Worm (Caenorhabditis elegans): ENCODE results near the gene rpl-34.

rpl-34 gene

ce11 chrIV:12268272-12269045 lies at the start of gene rpl-34, which contains the start of gene ppm-1.H:
TSS of gene rpl-34 (plus strand) at chrIV:12268995.
TSS of gene ppm-1.H (minus strand) at chrIV:12268322.
- no peak for TF ChIP-seq unc-62 (GFP tag; optimal IDR thresholded peaks at IDR 0.05)

DNA sequence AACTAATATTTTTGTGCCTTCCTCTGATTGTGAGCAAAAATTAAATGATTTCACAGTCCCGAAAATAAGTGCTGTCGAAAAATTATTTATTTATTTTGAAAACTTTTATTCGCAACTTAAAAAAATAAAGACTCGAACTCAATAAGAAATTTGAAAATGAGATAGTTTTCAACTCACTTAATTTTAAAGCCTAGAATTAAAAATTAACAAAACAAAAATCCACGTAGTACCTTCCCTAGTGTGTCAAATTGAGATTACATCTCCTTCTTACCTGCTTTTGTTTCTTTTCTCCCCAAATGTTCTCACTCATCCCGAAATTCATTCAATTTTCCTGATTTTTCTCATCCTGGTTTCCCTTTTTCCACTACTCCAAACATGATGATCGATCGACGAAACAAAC lies 49.5 kb upstream of the rpl-34 start, which contains the start of gene F35G2.5:
TSS of gene F35G2.5 (plus strand) at position 301 of the 400 bp plus-strand sequence.
- TF ChIP-seq unc-62 (GFP tag; optimal IDR thresholded peaks at IDR 0.05): no peak

DNA sequence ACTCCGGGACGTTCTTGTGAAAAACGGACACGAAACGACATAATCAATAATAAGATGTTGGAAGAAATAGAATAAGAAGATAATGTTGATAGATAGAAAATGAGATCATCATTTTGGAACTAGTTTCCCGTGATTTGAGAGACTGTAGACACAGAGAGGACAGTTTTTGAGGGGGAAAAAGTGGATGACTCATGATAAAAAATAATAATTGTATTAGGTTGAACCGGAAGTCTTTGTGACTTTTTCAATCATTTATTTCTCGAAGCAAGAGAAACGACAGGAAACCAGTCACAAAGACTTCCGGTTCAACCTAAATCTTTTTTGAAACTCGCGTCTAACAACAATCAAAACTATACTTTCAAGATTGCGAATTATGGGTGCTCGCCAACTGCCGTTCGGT lies 41.8 kb upstream of the rpl-34 start, which contains the start of gene mlt-3:
TSS of gene mlt-3 (minus strand) at position 101 of the 400 bp plus-strand sequence.
- TF ChIP-seq unc-62 (GFP tag; optimal IDR thresholded peaks at IDR 0.05): no peak

DNA sequence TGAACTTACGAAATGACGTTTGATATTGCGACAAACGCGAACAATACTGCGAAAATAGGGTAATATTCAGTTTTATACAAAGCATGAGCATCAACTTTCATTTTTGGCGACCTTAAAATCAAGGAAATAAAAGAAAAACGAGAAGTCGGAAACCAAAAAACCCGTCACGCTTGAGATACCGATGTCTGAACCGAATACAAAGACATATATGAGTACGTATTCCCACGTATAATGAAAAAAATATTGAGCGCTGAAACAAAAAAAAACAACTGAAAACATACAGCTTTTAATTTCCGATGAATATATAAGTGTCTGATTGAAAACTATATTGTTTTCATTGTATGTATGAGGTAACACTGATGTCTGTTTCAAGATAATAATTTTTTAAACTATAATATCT lies 39.1 kb upstream of the rpl-34 start, which contains the start of gene sre-18:
TSS of gene sre-18 (minus strand) at position 101 of the 400 bp plus-strand sequence.
- TF ChIP-seq unc-62 (GFP tag; optimal IDR thresholded peaks at IDR 0.05): no peak

ce11 chrIV:12236011-12236410 lies 32.8 kb upstream of the rpl-34 start, which contains the start of gene sre-16:
TSS of gene sre-16 (minus strand) at chrIV:12236111.
- no peak for TF ChIP-seq unc-62 (GFP tag; optimal IDR thresholded peaks at IDR 0.05)

DNA sequence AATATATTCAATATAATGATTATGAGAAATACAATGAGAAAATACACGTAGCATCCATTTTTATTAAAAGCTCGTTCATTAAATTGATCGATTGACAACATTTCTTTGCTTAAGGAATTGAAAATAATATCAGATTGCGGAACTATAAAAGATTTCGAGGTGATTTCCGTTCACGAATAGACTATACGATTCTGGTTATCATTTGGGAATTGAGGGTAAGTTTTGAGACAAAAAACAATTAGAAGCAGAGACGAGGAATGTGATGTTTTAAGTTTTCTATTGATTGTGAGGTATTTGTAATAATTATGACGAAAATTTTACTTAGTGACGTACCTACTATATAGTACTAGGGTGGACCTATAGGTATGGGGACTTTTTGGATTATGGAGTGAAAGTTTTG lies 29.9 kb upstream of the rpl-34 start, which contains the start of gene sre-19:
TSS of gene sre-19 (minus strand) at position 101 of the 400 bp plus-strand sequence.
- no peak for TF ChIP-seq unc-62 (GFP tag; optimal IDR thresholded peaks at IDR 0.05)

DNA sequence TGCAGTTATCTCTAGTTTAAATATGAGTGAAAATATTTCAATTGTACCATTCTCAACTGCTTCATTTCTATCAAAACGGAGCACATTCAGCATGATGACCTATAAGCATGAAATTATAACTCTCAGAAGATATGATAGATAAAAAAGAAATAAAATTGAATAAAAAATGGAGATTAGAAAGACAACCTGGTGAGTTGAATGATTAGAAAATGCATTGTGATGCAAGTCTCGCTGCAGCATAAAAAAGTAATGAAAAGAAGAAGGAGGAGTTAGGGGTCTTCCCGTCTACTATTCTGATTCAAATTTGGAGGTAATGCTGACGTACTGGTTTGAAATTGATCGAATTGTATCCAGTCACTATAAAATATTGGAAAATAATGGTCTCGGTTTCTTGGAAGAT lies 24.1 kb upstream of the rpl-34 start, which contains the start of gene sre-15:
TSS of gene sre-15 (minus strand) at position 101 of the 400 bp plus-strand sequence.
- TF ChIP-seq unc-62 (GFP tag; optimal IDR thresholded peaks at IDR 0.05): no peak

DNA sequence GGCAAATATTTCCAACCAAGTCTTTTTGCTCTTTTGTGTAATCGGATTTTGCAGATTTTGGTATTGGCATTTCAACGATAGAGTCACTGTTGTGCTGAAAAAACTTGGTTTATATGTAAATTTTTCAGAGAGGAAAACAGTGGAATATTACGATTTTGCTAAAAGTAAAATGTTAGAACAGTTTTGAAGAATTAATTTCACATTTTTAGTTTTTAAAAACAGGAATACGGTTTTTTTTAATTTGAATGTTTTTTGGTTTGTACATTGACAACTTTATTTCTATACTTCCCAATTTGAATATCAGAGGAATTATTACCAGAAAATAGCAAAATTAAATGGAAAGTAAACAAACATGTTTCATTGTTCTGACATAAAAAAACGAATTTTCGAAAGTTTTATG lies 16.2 kb upstream of the rpl-34 start, which contains the start of gene dnj-26:
TSS of gene dnj-26 (minus strand) at position 101 of the 400 bp plus-strand sequence.
- no peak for TF ChIP-seq unc-62 (GFP tag; optimal IDR thresholded peaks at IDR 0.05)

DNA sequence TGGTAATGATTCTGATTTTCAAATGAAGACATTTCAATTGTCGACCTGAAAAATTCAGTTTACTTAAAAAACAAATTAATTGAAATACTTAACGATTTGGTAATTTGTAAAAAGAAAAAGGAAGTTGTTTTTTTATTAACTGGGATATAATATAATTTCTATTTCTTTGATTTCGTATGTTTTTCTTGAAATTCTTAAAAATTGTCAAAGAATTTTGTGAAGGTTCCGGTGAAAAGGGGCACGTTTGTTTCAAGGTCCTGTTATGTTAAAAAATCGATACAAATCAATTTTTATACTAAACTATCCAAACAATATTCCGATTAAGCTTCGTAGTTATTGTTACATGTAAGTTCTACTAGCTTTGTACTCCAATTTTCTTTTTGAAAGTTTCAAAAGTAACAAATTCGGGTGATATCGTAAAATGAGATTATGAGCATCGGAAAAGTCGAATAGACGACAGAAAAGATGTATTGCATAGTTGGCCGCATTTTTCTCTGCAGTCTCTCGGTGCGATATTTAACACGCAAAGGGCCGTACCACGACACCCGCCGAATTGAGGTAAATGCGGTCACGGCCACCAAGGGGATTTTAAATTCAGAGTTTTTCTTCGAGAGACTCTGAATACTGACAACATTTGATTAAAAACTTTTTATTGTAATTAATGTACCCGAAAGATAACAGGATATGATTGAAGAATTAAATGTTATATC lies 9.5 kb upstream of the rpl-34 start, which contains the start of gene Y39C12A.9:
TSS of gene Y39C12A.9 (minus strand) at position 51 of the 710 bp plus-strand sequence.
- TF ChIP-seq unc-62 (GFP tag; optimal IDR thresholded peaks at IDR 0.05): no peak

DNA sequence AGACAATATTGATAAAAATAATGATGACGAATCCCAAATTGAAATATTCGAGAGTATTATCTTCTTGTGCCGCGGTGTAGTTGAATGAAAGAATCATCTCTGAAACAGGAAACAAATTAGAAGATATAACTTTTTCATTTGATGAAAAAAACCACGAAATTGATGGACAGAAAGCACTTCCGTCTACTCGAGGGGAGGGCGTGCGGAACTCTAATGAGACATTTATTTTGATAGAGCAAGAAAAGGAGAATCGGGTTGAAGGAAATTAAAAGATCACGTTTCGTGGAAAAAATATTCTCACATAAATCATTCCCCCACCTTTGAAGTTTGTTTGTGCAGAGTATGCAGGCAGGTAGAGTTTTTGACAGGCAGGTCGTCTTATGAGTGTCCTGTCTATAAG lies 7.4 kb upstream of the rpl-34 start, which contains the start of gene sre-14:
TSS of gene sre-14 (minus strand) at position 101 of the 400 bp plus-strand sequence.
- no peak for TF ChIP-seq unc-62 (GFP tag; optimal IDR thresholded peaks at IDR 0.05)

DNA sequence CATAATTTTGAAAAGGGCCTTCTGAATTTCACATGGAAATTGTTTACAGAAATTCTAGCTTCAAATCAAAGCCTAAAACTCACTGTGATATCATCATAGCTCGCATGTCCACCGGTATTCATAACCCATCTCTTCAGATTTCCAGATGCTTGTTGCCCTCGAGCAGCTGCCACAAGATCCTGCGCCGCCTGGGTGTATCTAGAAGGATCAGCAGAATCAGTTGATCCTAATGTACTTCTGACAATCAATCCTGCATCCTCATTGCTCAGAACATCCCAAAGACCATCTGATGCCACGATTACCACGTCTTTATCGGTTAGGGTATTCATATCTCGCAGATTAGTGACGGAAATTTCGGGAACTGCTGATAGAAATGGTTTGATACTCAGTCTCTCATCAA lies 2.9 kb upstream of the rpl-34 start:
- no peak for TF ChIP-seq unc-62 (GFP tag; optimal IDR thresholded peaks at IDR 0.05)

DNA sequence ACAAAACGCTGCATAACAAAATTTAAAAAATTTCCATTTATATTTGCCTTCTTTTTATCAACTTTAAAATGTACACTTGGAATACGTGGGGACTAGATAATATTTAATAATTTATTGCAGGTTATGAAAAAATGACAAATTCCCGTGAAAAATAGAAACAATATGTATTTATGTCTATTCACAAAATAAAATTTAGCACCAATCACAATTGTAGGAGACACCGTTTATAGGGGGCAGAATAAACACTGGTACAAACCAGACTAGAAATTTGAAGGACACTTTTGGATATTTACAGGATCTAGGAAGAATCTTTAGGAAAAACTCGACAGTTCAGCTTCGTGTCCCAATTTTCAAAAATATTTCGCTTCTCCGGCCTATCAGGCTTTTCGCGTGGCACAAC lies 1.6 kb downstream of the rpl-34 start, which contains the start of gene C42C1.3:
TSS of gene C42C1.3 (minus strand) at position 101 of the 400 bp plus-strand sequence.
- TF ChIP-seq unc-62 (GFP tag; optimal IDR thresholded peaks at IDR 0.05): no peak

DNA sequence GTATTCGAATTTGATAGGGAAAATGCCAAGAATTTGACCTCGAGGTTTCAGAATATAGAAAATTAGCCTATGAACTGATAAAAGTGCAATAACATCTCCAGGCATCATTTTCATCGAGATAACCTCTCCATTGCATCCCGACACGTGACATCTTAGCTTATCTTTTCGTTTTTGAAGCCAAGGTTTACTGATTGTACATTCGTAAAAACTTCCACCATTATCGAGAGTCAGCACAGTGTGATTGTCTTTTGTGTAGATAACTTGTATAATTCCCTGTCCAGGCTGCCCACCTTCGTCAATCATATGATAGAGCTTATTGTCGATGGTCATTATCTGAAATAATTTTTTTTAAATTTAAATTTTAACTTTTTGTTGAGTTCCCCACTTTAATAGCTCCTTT lies 5.6 kb downstream of the rpl-34 start:
- TF ChIP-seq unc-62 (GFP tag; optimal IDR thresholded peaks at IDR 0.05): no peak

- no peak for TF ChIP-seq unc-62 (GFP tag; optimal IDR thresholded peaks at IDR 0.05)
These were observed 7.1 kb downstream of the rpl-34 start, which contains the start of gene vps-8 for ce11 chrIV:12275892-12276291. TSS of gene vps-8 (minus strand) at chrIV:12275992.

- TF ChIP-seq unc-62 (GFP tag; optimal IDR thresholded peaks at IDR 0.05): no peak
These were observed 9.7 kb downstream of the rpl-34 start, which contains the start of the genes tag-335 and vkmt-1 for ce11 chrIV:12278507-12278906. TSS of gene tag-335 (minus strand) at chrIV:12278594. TSS of gene vkmt-1 (plus strand) at chrIV:12278725.

DNA sequence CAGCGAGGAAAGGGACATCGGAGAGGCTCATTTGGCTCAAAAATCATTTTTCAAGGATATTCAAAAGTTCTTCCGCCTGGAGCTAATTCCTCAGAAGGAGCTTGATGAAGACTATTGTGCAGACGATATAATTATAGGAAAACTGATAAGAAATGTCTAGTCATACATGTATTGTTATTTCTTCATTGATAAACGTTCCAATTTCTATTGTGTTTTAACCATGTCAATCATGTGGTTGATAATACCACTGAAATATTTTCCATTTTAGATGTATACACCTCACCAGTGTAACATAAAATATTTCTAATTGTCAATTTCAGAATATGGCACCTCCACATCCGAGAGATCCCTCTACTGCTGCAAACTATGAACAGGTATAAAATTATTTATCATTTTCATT lies 10.5 kb downstream of the rpl-34 start, which contains the start of gene ltah-1.1:
TSS of gene ltah-1.1 (plus strand) at position 283 of the 400 bp plus-strand sequence.
- TF ChIP-seq unc-62 (GFP tag; optimal IDR thresholded peaks at IDR 0.05): no peak

All from whole organism, dauer.